Worm (Caenorhabditis elegans) whole organism, L3 larva: ENCODE data around the gene ZC374.2.
A peak's percentile ranks its signal among the peaks of the same experiment; 100 is the strongest.

Experiments
- ZK546.5 ChIP-seq: sonication (generic microtip); optimal IDR thresholded peaks from 2 replicates; lab custom pipeline; 2017; ENCODE audit warnings: missing biosample characterization, missing genetic modification characterization
- ceh-16 ChIP-seq: sonication (generic microtip); optimal IDR thresholded peaks from 2 replicates; lab custom pipeline; 2017; ENCODE audit warnings: missing biosample characterization, missing genetic modification characterization
- ceh-28 ChIP-seq: fragments of 150-350 bp; optimal IDR thresholded peaks from 2 replicates; lab custom pipeline; 2014; ENCODE audit warnings: missing biosample characterization, missing genetic modification reagents, missing genetic modification characterization
- ceh-82 ChIP-seq: fragments of 150-350 bp; optimal IDR thresholded peaks from 2 replicates; lab custom pipeline; 2014; ENCODE audit warnings: missing biosample characterization, missing genetic modification characterization
- ceh-9 ChIP-seq: sonication (generic microtip); optimal IDR thresholded peaks from 2 replicates; lab custom pipeline; 2018; ENCODE audit warnings: missing biosample characterization, missing genetic modification characterization
- daf-12 ChIP-seq: fragments of 150-350 bp; optimal IDR thresholded peaks from 2 replicates; lab custom pipeline; 2014; ENCODE audit warnings: missing biosample characterization, missing genetic modification reagents, missing genetic modification characterization
- elt-1 ChIP-seq: fragments of 150-350 bp; optimal IDR thresholded peaks from 2 replicates; lab custom pipeline; 2014; ENCODE audit warnings: missing biosample characterization, missing genetic modification characterization
- elt-2 ChIP-seq: sonication (generic microtip); optimal IDR thresholded peaks from 2 replicates; lab custom pipeline; 2016; ENCODE audit warnings: missing genetic modification reagents, mild to moderate bottlenecking, missing genetic modification characterization, missing compliant biosample characterization
- elt-3 ChIP-seq, 3 experiments: fragments of 150-350 bp in 1 of 3; sonication (generic microtip) in 2 of 3; optimal IDR thresholded peaks; 2 replicates in 2 of 3; 4 replicates in 1 of 3; lab custom pipeline; 2014 to 2017; ENCODE audit warnings: missing biosample characterization in 3 of 3, missing genetic modification characterization in 3 of 3
- fkh-2 ChIP-seq: fragments of 150-350 bp; optimal IDR thresholded peaks from 2 replicates; lab custom pipeline; 2014; ENCODE audit warnings: missing biosample characterization, missing genetic modification reagents, missing genetic modification characterization
- jun-1 ChIP-seq: fragments of 150-350 bp; optimal IDR thresholded peaks from 2 replicates; lab custom pipeline; 2014; ENCODE audit warnings: missing biosample characterization, missing genetic modification reagents, missing genetic modification characterization
- lin-15B ChIP-seq: fragments of 150-350 bp; optimal IDR thresholded peaks from 2 replicates; lab custom pipeline; 2014; ENCODE audit warnings: missing biosample characterization, missing genetic modification characterization
- lin-39 ChIP-seq: fragments of 150-350 bp; optimal IDR thresholded peaks from 2 replicates; lab custom pipeline; 2018; ENCODE audit warnings: missing biosample characterization, missing genetic modification reagents, missing genetic modification characterization
- lsy-12 ChIP-seq: sonication (generic microtip); optimal IDR thresholded peaks from 2 replicates; lab custom pipeline; 2016; ENCODE audit warnings: mild to moderate bottlenecking, missing genetic modification characterization, missing compliant biosample characterization
- nfya-1 ChIP-seq: sonication (generic microtip); optimal IDR thresholded peaks from 2 replicates; lab custom pipeline; 2017; ENCODE audit warnings: missing genetic modification characterization, mild to moderate bottlenecking, missing compliant biosample characterization, antibody characterized with exemption, moderate library complexity; ENCODE audit not compliant: insufficient read depth
- nhr-11 ChIP-seq: fragments of 150-350 bp; optimal IDR thresholded peaks from 2 replicates; lab custom pipeline; 2014; ENCODE audit warnings: missing biosample characterization, missing genetic modification characterization
- nhr-12 ChIP-seq: fragments of 150-350 bp; optimal IDR thresholded peaks from 2 replicates; lab custom pipeline; 2014; ENCODE audit warnings: missing biosample characterization, missing genetic modification characterization
- nhr-25 ChIP-seq: sonication (generic microtip); optimal IDR thresholded peaks from 2 replicates; lab custom pipeline; 2017; ENCODE audit warnings: missing biosample characterization, missing genetic modification characterization
- nhr-28 ChIP-seq: fragments of 150-350 bp; optimal IDR thresholded peaks from 2 replicates; lab custom pipeline; 2014; ENCODE audit warnings: missing biosample characterization, missing genetic modification characterization
- nhr-43 ChIP-seq: sonication (generic microtip); optimal IDR thresholded peaks from 2 replicates; lab custom pipeline; 2016; ENCODE audit warnings: mild to moderate bottlenecking, missing genetic modification characterization, missing compliant biosample characterization; ENCODE audit not compliant: poor library complexity, severe bottlenecking
- nhr-67 ChIP-seq: fragments of 150-350 bp; optimal IDR thresholded peaks from 2 replicates; lab custom pipeline; 2014; ENCODE audit warnings: missing biosample characterization, missing genetic modification characterization
- pqm-1 ChIP-seq: fragments of 150-350 bp; optimal IDR thresholded peaks from 2 replicates; lab custom pipeline; 2017; ENCODE audit warnings: missing biosample characterization, missing genetic modification characterization, inconsistent platforms
- sea-2 ChIP-seq: fragments of 150-350 bp; sonication (generic microtip); optimal IDR thresholded peaks from 4 replicates; lab custom pipeline; 2014; ENCODE audit warnings: missing biosample characterization, missing genetic modification reagents, missing genetic modification characterization
- skn-1 ChIP-seq: fragments of 150-350 bp; optimal IDR thresholded peaks from 2 replicates; lab custom pipeline; 2014; ENCODE audit warnings: missing biosample characterization, missing genetic modification characterization
- snpc-4 ChIP-seq: fragments of 150-350 bp; optimal IDR thresholded peaks from 2 replicates; lab custom pipeline; 2014; ENCODE audit warnings: missing biosample characterization, missing genetic modification characterization
- tbx-2 ChIP-seq: sonication (generic microtip); optimal IDR thresholded peaks from 2 replicates; lab custom pipeline; 2016; ENCODE audit warnings: mild to moderate bottlenecking, missing genetic modification characterization, missing compliant biosample characterization
- unc-39 ChIP-seq: sonication (generic microtip); optimal IDR thresholded peaks from 4 replicates; lab custom pipeline; 2017; ENCODE audit warnings: missing biosample characterization, missing genetic modification characterization
- unc-62 ChIP-seq: fragments of 150-350 bp; sonication (generic microtip); optimal IDR thresholded peaks from 4 replicates; lab custom pipeline; 2014; ENCODE audit warnings: missing biosample characterization, missing genetic modification reagents, missing genetic modification characterization
- zag-1 ChIP-seq: fragments of 150-350 bp; optimal IDR thresholded peaks from 2 replicates; lab custom pipeline; 2014; ENCODE audit warnings: missing biosample characterization, missing genetic modification characterization
- ztf-4 ChIP-seq: fragments of 150-350 bp; optimal IDR thresholded peaks from 2 replicates; lab custom pipeline; 2014; ENCODE audit warnings: missing biosample characterization, missing genetic modification characterization

The ZC374.2 gene

ce11 chrX:10084050-10084672 is 36.9 kb upstream of the ZC374.2 start, which contains the start of gene W07E11.1 (continued):
- TF ChIP-seq snpc-4 (tag; lab: Kevin White, UChicago), result no peak
- TF ChIP-seq tbx-2 (tag; lab: Kevin White, UChicago), result no peak
- no peak for TF ChIP-seq ceh-9 (tag; lab: Kevin White, UChicago)
- TF ChIP-seq elt-2 (tag; lab: Kevin White, UChicago), result peak; percentile 97
- TF ChIP-seq sea-2 (GFP tag; lab: Kevin White, UChicago), result no peak
- TF ChIP-seq daf-12 (tag; lab: Kevin White, UChicago), result no peak
- TF ChIP-seq nhr-28 (tag; lab: Kevin White, UChicago), result no peak
- peak; percentile 22 for TF ChIP-seq jun-1

DNA sequence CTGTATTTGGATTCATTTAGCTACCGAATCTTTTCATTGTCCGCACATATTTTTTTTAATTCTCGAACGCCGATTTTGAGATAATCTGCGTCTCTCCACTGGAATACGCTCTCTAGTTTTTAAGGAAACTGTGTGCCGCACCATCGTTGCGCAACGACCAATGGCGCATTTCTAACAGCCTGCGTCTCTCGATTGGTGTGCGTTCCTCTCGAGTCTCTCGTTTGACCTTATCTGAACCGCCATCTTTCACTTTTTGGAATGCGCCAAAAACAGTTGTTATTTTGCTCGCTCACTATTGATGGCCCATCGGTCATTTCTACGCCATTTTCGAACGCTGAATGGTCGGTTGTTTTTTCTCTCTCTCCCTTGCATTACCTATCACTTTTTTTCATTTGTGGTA is 36.0 kb upstream of the ZC374.2 start:
- TF ChIP-seq ceh-82 (tag; lab: Kevin White, UChicago) (no peak), unc-39 (no peak), zag-1 (no peak), nhr-28 (tag; lab: Kevin White, UChicago) (no peak), daf-12 (tag; lab: Kevin White, UChicago) (no peak)

- TF ChIP-seq ceh-28 (tag; lab: Kevin White, UChicago) (no peak), nhr-12 (tag; lab: Kevin White, UChicago) (no peak), elt-3 (tag; optimal IDR thresholded peaks at IDR 0.05; lab: Kevin White, UChicago) (no peak), elt-1 (tag; lab: Kevin White, UChicago) (peak; percentile 43), nhr-43 (tag; lab: Kevin White, UChicago) (no peak), fkh-2 (no peak), nhr-25 (tag; lab: Kevin White, UChicago) (no peak)
Measured at ce11 chrX:10081077-10081476, 33.9 kb upstream of the ZC374.2 start.

ce11 chrX:10079230-10079629 is 32.0 kb upstream of the ZC374.2 start:
- TF ChIP-seq pqm-1 (tag; lab: Kevin White, UChicago) (no peak), sea-2 (GFP tag; lab: Kevin White, UChicago) (no peak), ztf-4 (tag; lab: Kevin White, UChicago) (no peak), snpc-4 (tag; lab: Kevin White, UChicago) (no peak), jun-1 (no peak), zag-1 (no peak), ceh-16 (tag; lab: Kevin White, UChicago) (no peak), ceh-9 (tag; lab: Kevin White, UChicago) (no peak), lin-39 (tag; lab: Kevin White, UChicago) (peak; percentile 40), ceh-28 (tag; lab: Kevin White, UChicago) (no peak), nfya-1 (tag; lab: Kevin White, UChicago) (peak; percentile 33)
- TF ChIP-seq, all 47 proteins: peak for 2

ce11 chrX:10078637-10079036 is 31.4 kb upstream of the ZC374.2 start:
- TF ChIP-seq ceh-28 (tag; lab: Kevin White, UChicago) (peak; percentile 62), lin-15B (tag; lab: Kevin White, UChicago) (no peak)

DNA sequence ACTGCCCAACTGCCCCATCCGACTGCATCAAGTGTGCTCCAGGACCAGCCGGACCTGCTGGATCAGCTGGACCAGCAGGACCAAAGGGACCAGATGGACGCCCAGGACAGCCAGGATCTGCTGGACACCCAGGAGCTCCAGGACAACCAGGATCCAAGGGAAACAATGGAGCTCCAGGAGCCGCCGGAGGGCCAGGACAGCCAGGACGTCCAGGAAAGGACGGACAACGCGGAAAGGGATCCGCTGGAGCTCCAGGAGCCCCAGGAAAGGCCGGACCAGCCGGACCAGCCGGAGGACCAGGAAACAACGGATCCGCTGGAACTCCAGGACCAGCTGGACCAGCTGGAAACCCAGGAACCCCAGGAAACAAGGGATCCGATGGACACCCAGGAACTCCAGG is 30.9 kb upstream of the ZC374.2 start:
- no peak for TF ChIP-seq nhr-67
- no peak for TF ChIP-seq elt-1 (tag; lab: Kevin White, UChicago)
- TF ChIP-seq skn-1 (tag; lab: Kevin White, UChicago), result no peak
- no peak for TF ChIP-seq nhr-12 (tag; lab: Kevin White, UChicago)
- TF ChIP-seq unc-62, result no peak
- TF ChIP-seq ZK546.5 (tag; lab: Kevin White, UChicago), result no peak
- TF ChIP-seq lsy-12, result no peak
- no peak for TF ChIP-seq ceh-9 (tag; lab: Kevin White, UChicago)
- no peak for TF ChIP-seq nhr-11 (tag; lab: Kevin White, UChicago)
